Fruit fly (Drosophila melanogaster): Measurements from ENCODE around the gene LManVI.

- TF ChIP-seq toy (GFP tag; IDR thresholded peaks at IDR 0.05) (no peak), CG9932 (GFP tag; IDR thresholded peaks at IDR 0.05) (no peak), CG13123 (GFP tag; optimal IDR thresholded peaks at IDR 0.05) (no peak), CG9609 (GFP tag; optimal IDR thresholded peaks at IDR 0.05) (no peak), CG7987 (GFP tag; optimal IDR thresholded peaks at IDR 0.05) (no peak), fd64A (GFP tag; optimal IDR thresholded peaks at IDR 0.05) (no peak), CG12769 (tag; optimal IDR thresholded peaks at IDR 0.05) (no peak), Vsx1 (GFP tag; optimal IDR thresholded peaks at IDR 0.05) (no peak), vnd (GFP tag; IDR thresholded peaks at IDR 0.05; ENCODE audit: partially characterized antibody) (no peak), CG7963 (GFP tag; IDR thresholded peaks at IDR 0.05; ENCODE audit: partially characterized antibody) (no peak), CG14860 (GFP tag; IDR thresholded peaks at IDR 0.05; ENCODE audit: partially characterized antibody) (no peak), Jarid2 (GFP tag; optimal IDR thresholded peaks at IDR 0.05) (no peak), CTCF (GFP tag; optimal IDR thresholded peaks at IDR 0.05) (no peak)
Measured at dm6 chr2L:8736383-8736782, 44.7 kb downstream of the LManVI start.

All from whole organism, embryonic.